Worm (Caenorhabditis elegans) whole organism, young adult: ENCODE data around the gene rpoa-12.
A peak's percentile ranks its signal among the peaks of the same experiment; 100 is the strongest.

Experiments used
- B0336.3 ChIP-seq: fragments of 200-800 bp; sonication (Bioruptor generic); IDR thresholded peaks from 2 replicates; pipeline ENCODE4 v1.3.6; 2022; ENCODE audit warnings: missing genetic modification characterization, missing compliant biosample characterization
- D2030.7 ChIP-seq: fragments of 200-800 bp; sonication (Bioruptor generic); IDR thresholded peaks from 2 replicates; pipeline ENCODE4 v1.3.6; 2022; ENCODE audit warnings: missing genetic modification reagents, missing genetic modification characterization, missing compliant biosample characterization
- F10E7.11 ChIP-seq: sonication (generic microtip); optimal IDR thresholded peaks from 2 replicates; lab custom pipeline; 2017; ENCODE audit warnings: mild to moderate bottlenecking, missing genetic modification characterization, moderate library complexity, missing compliant biosample characterization
- F22D6.2 ChIP-seq: sonication (generic microtip); optimal IDR thresholded peaks from 2 replicates; lab custom pipeline; 2016; ENCODE audit warnings: mild to moderate bottlenecking, missing genetic modification characterization, missing compliant biosample characterization
- F33H1.4 ChIP-seq: fragments of 200-800 bp; sonication (Bioruptor generic); IDR thresholded peaks from 2 replicates; pipeline ENCODE4 v1.3.6; 2022; ENCODE audit warnings: missing genetic modification reagents, missing genetic modification characterization, missing compliant biosample characterization
- F37B4.10 ChIP-seq: fragments of 200-800 bp; sonication (Bioruptor generic); IDR thresholded peaks from 2 replicates; pipeline ENCODE4 v1.3.6; 2022; ENCODE audit warnings: missing genetic modification characterization, missing compliant biosample characterization
- F39B2.1 ChIP-seq: fragments of 200-800 bp; sonication (Bioruptor generic); IDR thresholded peaks from 2 replicates; pipeline ENCODE4 v1.3.6; 2022; ENCODE audit warnings: missing genetic modification reagents, missing genetic modification characterization, missing compliant biosample characterization
- F49E8.2 ChIP-seq: sonication (generic microtip); optimal IDR thresholded peaks from 3 replicates; lab custom pipeline; 2017; ENCODE audit warnings: missing genetic modification characterization, mild to moderate bottlenecking, missing compliant biosample characterization, antibody characterized with exemption, moderate library complexity; ENCODE audit not compliant: insufficient read depth
- K11D2.4 ChIP-seq: fragments of 200-800 bp; sonication (Bioruptor generic); IDR thresholded peaks from 2 replicates; pipeline ENCODE4 v1.3.6; 2022; ENCODE audit warnings: missing genetic modification reagents, missing genetic modification characterization, missing compliant biosample characterization
- T07F8.4 ChIP-seq: sonication (generic microtip); optimal IDR thresholded peaks from 2 replicates; lab custom pipeline; 2016; ENCODE audit warnings: mild to moderate bottlenecking, missing genetic modification characterization, moderate library complexity, missing compliant biosample characterization
- Y53F4B.3 ChIP-seq: fragments of 200-800 bp; sonication (Bioruptor generic); IDR thresholded peaks from 2 replicates; pipeline ENCODE4 v1.3.6; 2022; ENCODE audit warnings: missing genetic modification reagents, missing genetic modification characterization, missing compliant biosample characterization
- Y53G8AR.9 ChIP-seq: fragments of 200-800 bp; sonication (Bioruptor generic); conservative IDR thresholded peaks from 2 replicates; pipeline ENCODE4 v1.3.6; 2022; ENCODE audit warnings: missing genetic modification reagents, missing genetic modification characterization, missing compliant biosample characterization
- Y79H2A.3 ChIP-seq: fragments of 200-800 bp; sonication (Bioruptor generic); conservative IDR thresholded peaks from 2 replicates; pipeline ENCODE4 v1.3.6; 2022; ENCODE audit warnings: missing genetic modification reagents, missing genetic modification characterization, missing compliant biosample characterization
- Y95B8A.8 ChIP-seq: fragments of 200-800 bp; sonication (Bioruptor generic); IDR thresholded peaks from 2 replicates; pipeline ENCODE4 v1.3.6; 2022; ENCODE audit warnings: missing genetic modification reagents, missing genetic modification characterization, missing compliant biosample characterization
- aptf-2 ChIP-seq: fragments of 200-800 bp; sonication (Bioruptor generic); conservative IDR thresholded peaks from 2 replicates; pipeline ENCODE4 v1.3.6; 2022; ENCODE audit warnings: missing genetic modification reagents, missing genetic modification characterization, missing compliant biosample characterization
- attf-6 ChIP-seq: fragments of 200-800 bp; sonication (Bioruptor generic); IDR thresholded peaks from 2 replicates; pipeline ENCODE4 v1.3.6; 2022; ENCODE audit warnings: missing genetic modification reagents, missing genetic modification characterization, missing compliant biosample characterization
- bed-2 ChIP-seq: fragments of 200-800 bp; sonication (Bioruptor generic); IDR thresholded peaks from 2 replicates; pipeline ENCODE4 v1.3.6; 2022; ENCODE audit warnings: missing genetic modification reagents, missing genetic modification characterization, missing compliant biosample characterization
- ceh-40 ChIP-seq: fragments of 200-800 bp; sonication (Bioruptor generic); IDR thresholded peaks from 2 replicates; pipeline ENCODE4 v1.3.6; 2022; ENCODE audit warnings: missing genetic modification characterization, missing compliant biosample characterization
- chd-7 ChIP-seq: sonication (generic microtip); optimal IDR thresholded peaks from 2 replicates; lab custom pipeline; 2016; ENCODE audit warnings: mild to moderate bottlenecking, missing genetic modification characterization, moderate library complexity, missing compliant biosample characterization
- die-1 ChIP-seq: sonication (generic microtip); optimal IDR thresholded peaks from 2 replicates; lab custom pipeline; 2016; ENCODE audit warnings: missing genotype, mild to moderate bottlenecking, missing genetic modification characterization, missing compliant biosample characterization
- dox-1 ChIP-seq: fragments of 200-800 bp; sonication (Bioruptor generic); IDR thresholded peaks from 2 replicates; pipeline ENCODE4 v1.3.6; 2022; ENCODE audit warnings: missing genetic modification reagents, missing genetic modification characterization, missing compliant biosample characterization
- dpl-1 ChIP-seq: fragments of 150-350 bp; optimal IDR thresholded peaks from 2 replicates; lab custom pipeline; 2014; ENCODE audit warnings: missing biosample characterization, missing genetic modification reagents, missing genetic modification characterization
- egl-18 ChIP-seq: fragments of 200-800 bp; sonication (Bioruptor generic); IDR thresholded peaks from 2 replicates; pipeline ENCODE4 v1.3.6; 2022; ENCODE audit warnings: missing genetic modification reagents, missing genetic modification characterization, missing compliant biosample characterization
- ets-4 ChIP-seq: fragments of 200-800 bp; sonication (Bioruptor generic); optimal IDR thresholded peaks from 2 replicates; lab custom pipeline; 2018; ENCODE audit warnings: mild to moderate bottlenecking, missing genetic modification characterization, missing compliant biosample characterization
- hsf-1 ChIP-seq: fragments of 200-800 bp; sonication (Bioruptor generic); IDR thresholded peaks from 2 replicates; pipeline ENCODE4 v1.3.6; 2022; ENCODE audit warnings: missing genetic modification reagents, missing genetic modification characterization, missing compliant biosample characterization
- lin-26 ChIP-seq: fragments of 200-800 bp; sonication (Bioruptor generic); IDR thresholded peaks from 2 replicates; pipeline ENCODE4 v1.3.6; 2022; ENCODE audit warnings: missing genetic modification reagents, missing genetic modification characterization, missing compliant biosample characterization
- lin-35 ChIP-seq, 3 experiments: fragments of 150-350 bp in 2 of 3; sonication (generic microtip) in 1 of 3; optimal IDR thresholded peaks; 2 replicates each; lab custom pipeline; 2014 to 2018; ENCODE audit warnings: missing biosample characterization in 3 of 3, missing genetic modification characterization in 3 of 3, missing genetic modification reagents in 3 of 3
- lin-54 ChIP-seq: fragments of 200-800 bp; sonication (Bioruptor generic); optimal IDR thresholded peaks from 2 replicates; lab custom pipeline; 2018; ENCODE audit warnings: mild to moderate bottlenecking, missing genetic modification characterization, missing compliant biosample characterization
- lsl-1 ChIP-seq: fragments of 200-800 bp; sonication (Bioruptor generic); optimal IDR thresholded peaks from 2 replicates; lab custom pipeline; 2018; ENCODE audit warnings: mild to moderate bottlenecking, missing genetic modification characterization, moderate library complexity, missing compliant biosample characterization
- madf-6 ChIP-seq: fragments of 200-800 bp; sonication (Bioruptor generic); IDR thresholded peaks from 2 replicates; pipeline ENCODE4 v1.3.6; 2022; ENCODE audit warnings: missing genetic modification reagents, missing genetic modification characterization, missing compliant biosample characterization
- madf-8 ChIP-seq: fragments of 200-800 bp; sonication (Bioruptor generic); conservative IDR thresholded peaks from 2 replicates; pipeline ENCODE4 v1.3.6; 2022; ENCODE audit warnings: missing genetic modification reagents, missing genetic modification characterization, missing compliant biosample characterization
- mcd-1 ChIP-seq: fragments of 200-800 bp; sonication (Bioruptor generic); IDR thresholded peaks from 2 replicates; pipeline ENCODE4 v1.3.6; 2022; ENCODE audit warnings: missing genetic modification reagents, missing genetic modification characterization, missing compliant biosample characterization
- mel-28 ChIP-seq: sonication (generic microtip); optimal IDR thresholded peaks from 2 replicates; lab custom pipeline; 2016; ENCODE audit warnings: borderline replicate concordance, mild to moderate bottlenecking, missing genetic modification characterization, missing compliant biosample characterization
- mes-4 ChIP-seq: sonication (generic microtip); optimal IDR thresholded peaks from 2 replicates; lab custom pipeline; 2016; ENCODE audit warnings: missing genotype, missing genetic modification characterization, missing compliant biosample characterization
- nfyb-1 ChIP-seq: fragments of 200-800 bp; sonication (Bioruptor generic); IDR thresholded peaks from 2 replicates; pipeline ENCODE4 v1.3.6; 2022; ENCODE audit warnings: missing genetic modification reagents, missing genetic modification characterization, missing compliant biosample characterization
- nhr-80 ChIP-seq: sonication (generic microtip); optimal IDR thresholded peaks from 2 replicates; lab custom pipeline; 2016; ENCODE audit warnings: missing genetic modification characterization, missing compliant biosample characterization
- rcor-1 ChIP-seq: fragments of 200-800 bp; sonication (Bioruptor generic); IDR thresholded peaks from 2 replicates; pipeline ENCODE4 v1.3.6; 2022; ENCODE audit warnings: missing genetic modification reagents, missing genetic modification characterization, missing compliant biosample characterization
- snpc-1.1 ChIP-seq: sonication (generic microtip); optimal IDR thresholded peaks from 2 replicates; lab custom pipeline; 2017; ENCODE audit warnings: missing genetic modification characterization, mild to moderate bottlenecking, missing compliant biosample characterization, antibody characterized with exemption, moderate library complexity, missing genotype, missing genetic modification reagents; ENCODE audit not compliant: insufficient read depth
- snpc-1.3 ChIP-seq: sonication (generic microtip); optimal IDR thresholded peaks from 2 replicates; lab custom pipeline; 2017; ENCODE audit warnings: missing genetic modification characterization, mild to moderate bottlenecking, missing compliant biosample characterization, antibody characterized with exemption, moderate library complexity, missing genotype, missing genetic modification reagents; ENCODE audit not compliant: insufficient read depth
- snpc-4 ChIP-seq, 5 experiments: fragments of 150-350 bp in 1 of 5; sonication (generic microtip) in 4 of 5; optimal IDR thresholded peaks; 2 replicates each; lab custom pipeline; 2014 to 2018; ENCODE audit warnings: missing genetic modification characterization in 5 of 5, missing biosample characterization in 3 of 5, antibody characterized with exemption in 2 of 5, mild to moderate bottlenecking in 2 of 5, missing compliant biosample characterization in 2 of 5, missing genotype in 2 of 5, moderate library complexity in 2 of 5, missing genetic modification reagents in 1 of 5
- xnd-1 ChIP-seq: sonication (generic microtip); optimal IDR thresholded peaks from 2 replicates; lab custom pipeline; 2016; ENCODE audit warnings: missing genotype, missing genetic modification reagents, missing genetic modification characterization, missing compliant biosample characterization
- ztf-18 ChIP-seq: sonication (generic microtip); optimal IDR thresholded peaks from 2 replicates; lab custom pipeline; 2016; ENCODE audit warnings: missing genotype, mild to moderate bottlenecking, missing genetic modification characterization, missing compliant biosample characterization

The rpoa-12 gene

ce11 chrV:14468196-14468874 lies 45.2 kb upstream of the rpoa-12 start, which contains the start of gene srz-97 (continued):
- no peak for TF ChIP-seq egl-18
- TF ChIP-seq dpl-1 = no peak
- TF ChIP-seq Y53F4B.3 = no peak
- TF ChIP-seq F49E8.2 (tag; lab: Kevin White, UChicago) = peak; percentile 65
- TF ChIP-seq snpc-4 (GFP tag; optimal IDR thresholded peaks at IDR 0.05; lab: Kevin White, UChicago) = peak; percentile 94
- peak; percentile 93 to 99 (median 98) for TF ChIP-seq snpc-4 (tag; optimal IDR thresholded peaks at IDR 0.05; lab: Kevin White, UChicago)
- no peak for TF ChIP-seq ets-4
- TF ChIP-seq madf-6 (GFP tag; lab: Robert Waterston, UW) = peak; percentile 83
- peak; percentile 75 for TF ChIP-seq D2030.7 (GFP tag; lab: Robert Waterston, UW)
- 0 out of 2 replicates have a peak, but pooled peaks have one; percentile 73 for TF ChIP-seq F37B4.10
- TF ChIP-seq lin-26 (GFP tag; lab: Robert Waterston, UW) = peak; percentile 68; the same call in 1 of the 2 replicates
- TF ChIP-seq xnd-1 (tag; lab: Kevin White, UChicago) = peak; percentile 21
- no peak for TF ChIP-seq lin-35 (GFP tag; optimal IDR thresholded peaks at IDR 0.05; lab: Kevin White, UChicago)
- TF ChIP-seq F33H1.4 (GFP tag; lab: Robert Waterston, UW) = peak; percentile 35; the same call in 1 of the 2 replicates
- TF ChIP-seq madf-8 = peak; percentile 46
- TF ChIP-seq aptf-2 (GFP tag; lab: Robert Waterston, UW) = peak; percentile 64; the same call in 1 of the 2 replicates
- no peak for TF ChIP-seq F22D6.2
- TF ChIP-seq mel-28 (tag; lab: Kevin White, UChicago) = no peak
- TF ChIP-seq dox-1 = peak; percentile 88
- TF ChIP-seq T07F8.4 (tag; lab: Kevin White, UChicago) = no peak
- peak; percentile 83; the same call in 1 of the 2 replicates for TF ChIP-seq Y95B8A.8
- TF ChIP-seq F10E7.11 (tag; lab: Kevin White, UChicago) = no peak
- TF ChIP-seq F39B2.1 = no peak
- peak; percentile 34 for TF ChIP-seq chd-7 (tag; lab: Kevin White, UChicago)
- 0 out of 2 replicates have a peak, but pooled peaks have one; percentile 61 for TF ChIP-seq Y53G8AR.9 (GFP tag; lab: Robert Waterston, UW)
- TF ChIP-seq snpc-1.1 (tag; lab: Kevin White, UChicago) = peak; percentile 93
- TF ChIP-seq nfyb-1 (GFP tag; lab: Robert Waterston, UW) = peak; percentile 65
- 0 out of 2 replicates have a peak, but pooled peaks have one; percentile 42 for TF ChIP-seq Y79H2A.3 (GFP tag; lab: Robert Waterston, UW)
- TF ChIP-seq lsl-1 (GFP tag; lab: Kevin White, UChicago) = peak; percentile 59
- TF ChIP-seq ztf-18 = peak; percentile 27
- peak; percentile 17 for TF ChIP-seq mes-4 (tag; lab: Kevin White, UChicago)
- peak; percentile 62 for TF ChIP-seq B0336.3
- TF ChIP-seq die-1 = peak; percentile 32
- peak; percentile 84 for TF ChIP-seq attf-6 (GFP tag; lab: Robert Waterston, UW)
- TF ChIP-seq nhr-80 (tag; lab: Kevin White, UChicago) = no peak
- peak; percentile 81 for TF ChIP-seq rcor-1
- peak; percentile 37; the same call in 1 of the 2 replicates for TF ChIP-seq bed-2 (GFP tag; lab: Robert Waterston, UW)
- TF ChIP-seq ceh-40 (GFP tag; lab: Robert Waterston, UW) = 0 out of 2 replicates have a peak, but pooled peaks have one; percentile 15
- 0 out of 2 replicates have a peak, but pooled peaks have one; percentile 25 for TF ChIP-seq hsf-1 (GFP tag; lab: Robert Waterston, UW)
- TF ChIP-seq lin-54 (GFP tag; lab: Kevin White, UChicago) = peak; percentile 13
- TF ChIP-seq mcd-1 (GFP tag; lab: Robert Waterston, UW) = peak; percentile 74
- TF ChIP-seq K11D2.4 (GFP tag; lab: Robert Waterston, UW) = no peak
- peak; percentile 39 for TF ChIP-seq snpc-1.3 (tag; lab: Kevin White, UChicago)
